Worm (Caenorhabditis elegans) whole organism, L1 larva: ENCODE data around the gene ragc-1.
A peak's percentile ranks its signal among the peaks of the same experiment; 100 is the strongest.

Source experiments
- C34B4.2 ChIP-seq: sonication (generic microtip); optimal IDR thresholded peaks from 2 replicates; lab custom pipeline; 2017; ENCODE audit warnings: mild to moderate bottlenecking, missing genetic modification characterization, missing compliant biosample characterization
- F16B12.6 ChIP-seq: fragments of 150-350 bp; optimal IDR thresholded peaks from 2 replicates; lab custom pipeline; 2014; ENCODE audit warnings: missing biosample characterization, missing genetic modification characterization
- Y116A8C.19 ChIP-seq: sonication (generic microtip); optimal IDR thresholded peaks from 2 replicates; lab custom pipeline; 2016; ENCODE audit warnings: missing compliant biosample characterization, missing genetic modification characterization, borderline replicate concordance
- aly-2 ChIP-seq: fragments of 150-350 bp; optimal IDR thresholded peaks from 2 replicates; lab custom pipeline; 2014; ENCODE audit warnings: missing biosample characterization, missing genetic modification characterization
- ama-1 ChIP-seq: fragments of 150-350 bp; optimal IDR thresholded peaks from 2 replicates; lab custom pipeline; 2014
- blmp-1 ChIP-seq: fragments of 150-350 bp; optimal IDR thresholded peaks from 2 replicates; lab custom pipeline; 2014; ENCODE audit warnings: missing biosample characterization, missing genetic modification characterization
- ceh-8 ChIP-seq: fragments of 200-800 bp; sonication (Bioruptor generic); optimal IDR thresholded peaks from 2 replicates; lab custom pipeline; 2018; ENCODE audit warnings: mild to moderate bottlenecking, missing genetic modification characterization, moderate library complexity, missing compliant biosample characterization
- ceh-82 ChIP-seq, 3 experiments: fragments of 150-350 bp in 1 of 3; sonication (generic microtip) in 2 of 3; optimal IDR thresholded peaks; 2 replicates each; lab custom pipeline; 2014 to 2017; ENCODE audit warnings: missing biosample characterization in 3 of 3, missing genetic modification characterization in 3 of 3
- ceh-88 ChIP-seq: fragments of 200-800 bp; sonication (Bioruptor generic); IDR thresholded peaks from 2 replicates; pipeline ENCODE4 v1.3.6; 2022; ENCODE audit warnings: missing genetic modification characterization, missing compliant biosample characterization
- dpl-1 ChIP-seq, 3 experiments: fragments of 150-350 bp in 2 of 3; sonication (generic microtip) in 1 of 3; optimal IDR thresholded peaks; 2 replicates each; lab custom pipeline; 2014 to 2017; ENCODE audit warnings: missing biosample characterization in 3 of 3, missing genetic modification characterization in 3 of 3, missing genetic modification reagents in 3 of 3
- dsc-1 ChIP-seq: sonication (generic microtip); optimal IDR thresholded peaks from 2 replicates; lab custom pipeline; 2016; ENCODE audit warnings: mild to moderate bottlenecking, missing genetic modification characterization, missing compliant biosample characterization
- efl-1 ChIP-seq, 4 experiments: fragments of 150-350 bp; optimal IDR thresholded peaks in 3 of 4; peaks in 1 of 4; 1 replicate in 1 of 4; 2 replicates in 3 of 4; lab custom pipeline; 2014; ENCODE audit warnings: missing biosample characterization in 2 of 4, missing genetic modification characterization in 2 of 4, missing genetic modification reagents in 2 of 4
- egl-27 ChIP-seq, 2 experiments: fragments of 150-350 bp in 1 of 2; sonication (generic microtip); optimal IDR thresholded peaks; 3 replicates each; lab custom pipeline; 2017 to 2018; ENCODE audit warnings: missing biosample characterization in 2 of 2, missing genetic modification characterization in 2 of 2, missing genetic modification reagents in 2 of 2
- elt-2 ChIP-seq: sonication (generic microtip); optimal IDR thresholded peaks from 2 replicates; lab custom pipeline; 2016; ENCODE audit warnings: missing genetic modification characterization, mild to moderate bottlenecking, inconsistent platforms, missing compliant biosample characterization, missing genetic modification reagents
- ets-5 ChIP-seq: fragments of 200-800 bp; sonication (Bioruptor generic); IDR thresholded peaks from 2 replicates; pipeline ENCODE4 v1.3.6; 2022; ENCODE audit warnings: missing genetic modification characterization, missing compliant biosample characterization
- fkh-4 ChIP-seq: sonication (generic microtip); optimal IDR thresholded peaks from 2 replicates; lab custom pipeline; 2016; ENCODE audit warnings: missing compliant biosample characterization, missing genetic modification characterization, borderline replicate concordance
- fkh-8 ChIP-seq: sonication (generic microtip); optimal IDR thresholded peaks from 2 replicates; lab custom pipeline; 2016; ENCODE audit warnings: mild to moderate bottlenecking, missing genetic modification characterization, missing compliant biosample characterization
- fos-1 ChIP-seq: fragments of 150-350 bp; optimal IDR thresholded peaks from 2 replicates; lab custom pipeline; 2014; ENCODE audit warnings: missing biosample characterization, missing genetic modification characterization
- grh-1 ChIP-seq: fragments of 200-800 bp; sonication (Bioruptor generic); IDR thresholded peaks from 2 replicates; pipeline ENCODE4 v1.3.6; 2022; ENCODE audit warnings: missing genetic modification reagents, missing genetic modification characterization, missing compliant biosample characterization
- isw-1 ChIP-seq: fragments of 200-800 bp; sonication (Bioruptor generic); IDR thresholded peaks from 2 replicates; pipeline ENCODE4 v1.3.6; 2022; ENCODE audit warnings: missing genetic modification characterization, missing compliant biosample characterization
- jun-1 ChIP-seq: fragments of 150-350 bp; optimal IDR thresholded peaks from 2 replicates; lab custom pipeline; 2014; ENCODE audit warnings: missing biosample characterization, missing genetic modification reagents, missing genetic modification characterization
- lin-14 ChIP-seq: fragments of 200-800 bp; sonication (Bioruptor generic); optimal IDR thresholded peaks from 2 replicates; lab custom pipeline; 2018; ENCODE audit warnings: mild to moderate bottlenecking, missing genetic modification characterization, moderate library complexity, missing compliant biosample characterization
- lin-15B ChIP-seq: fragments of 150-350 bp; sonication (generic microtip); optimal IDR thresholded peaks from 3 replicates; lab custom pipeline; 2014; ENCODE audit warnings: missing biosample characterization, missing genetic modification characterization
- lin-35 ChIP-seq, 2 experiments: fragments of 150-350 bp; optimal IDR thresholded peaks; 2 replicates each; lab custom pipeline; 2014; ENCODE audit warnings: missing biosample characterization in 2 of 2, missing genetic modification characterization in 2 of 2, missing genetic modification reagents in 2 of 2
- lin-39 ChIP-seq: fragments of 150-350 bp; optimal IDR thresholded peaks from 2 replicates; lab custom pipeline; 2014; ENCODE audit warnings: missing biosample characterization, missing genetic modification reagents, missing genetic modification characterization
- lir-3 ChIP-seq: sonication (generic microtip); optimal IDR thresholded peaks from 2 replicates; lab custom pipeline; 2016; ENCODE audit warnings: mild to moderate bottlenecking, missing genetic modification characterization, moderate library complexity, missing compliant biosample characterization; ENCODE audit not compliant: poor library complexity
- mab-9 ChIP-seq: fragments of 200-800 bp; sonication (Bioruptor generic); IDR thresholded peaks from 2 replicates; pipeline ENCODE4 v1.3.6; 2022; ENCODE audit warnings: missing genetic modification reagents, missing genetic modification characterization, missing compliant biosample characterization
- mdl-1 ChIP-seq, 2 experiments: fragments of 150-350 bp; optimal IDR thresholded peaks; 2 replicates each; lab custom pipeline; 2014 to 2017; ENCODE audit warnings: missing biosample characterization in 2 of 2, missing genetic modification characterization in 2 of 2, inconsistent platforms in 1 of 2
- mef-2 ChIP-seq: fragments of 150-350 bp; optimal IDR thresholded peaks from 2 replicates; lab custom pipeline; 2014; ENCODE audit warnings: missing biosample characterization, missing genetic modification characterization
- mep-1 ChIP-seq: fragments of 150-350 bp; optimal IDR thresholded peaks from 2 replicates; lab custom pipeline; 2014; ENCODE audit warnings: missing biosample characterization, missing genetic modification characterization
- nhr-11 ChIP-seq: fragments of 150-350 bp; optimal IDR thresholded peaks from 2 replicates; lab custom pipeline; 2014; ENCODE audit warnings: missing biosample characterization, missing genetic modification characterization
- nhr-12 ChIP-seq: sonication (generic microtip); optimal IDR thresholded peaks from 2 replicates; lab custom pipeline; 2017; ENCODE audit warnings: missing biosample characterization, missing genetic modification characterization
- nhr-19 ChIP-seq: fragments of 200-800 bp; sonication (Bioruptor generic); conservative IDR thresholded peaks from 2 replicates; pipeline ENCODE4 v1.3.6; 2022; ENCODE audit warnings: missing genetic modification characterization, missing compliant biosample characterization
- nhr-237 ChIP-seq: fragments of 150-350 bp; optimal IDR thresholded peaks from 2 replicates; lab custom pipeline; 2014; ENCODE audit warnings: missing biosample characterization, missing genetic modification characterization
- nhr-47 ChIP-seq: sonication (generic microtip); optimal IDR thresholded peaks from 2 replicates; lab custom pipeline; 2016; ENCODE audit warnings: mild to moderate bottlenecking, missing genetic modification characterization, moderate library complexity, missing compliant biosample characterization
- nhr-71 ChIP-seq: sonication (generic microtip); optimal IDR thresholded peaks from 2 replicates; lab custom pipeline; 2016; ENCODE audit warnings: mild to moderate bottlenecking, missing genetic modification characterization, moderate library complexity, missing compliant biosample characterization
- nhr-84 ChIP-seq: sonication (generic microtip); optimal IDR thresholded peaks from 2 replicates; lab custom pipeline; 2017; ENCODE audit warnings: missing biosample characterization, missing genetic modification characterization
- nhr-85 ChIP-seq: sonication (generic microtip); peaks from one replicate; lab custom pipeline; 2016; ENCODE audit warnings: missing genetic modification characterization, inconsistent platforms, missing compliant biosample characterization
- pag-3 ChIP-seq: sonication (generic microtip); optimal IDR thresholded peaks from 2 replicates; lab custom pipeline; 2017; ENCODE audit warnings: missing genetic modification characterization, mild to moderate bottlenecking, missing compliant biosample characterization, antibody characterized with exemption, borderline replicate concordance; ENCODE audit not compliant: insufficient read depth
- pax-3 ChIP-seq: fragments of 200-800 bp; sonication (Bioruptor generic); optimal IDR thresholded peaks from 2 replicates; lab custom pipeline; 2018; ENCODE audit warnings: mild to moderate bottlenecking, missing genetic modification characterization, moderate library complexity, missing compliant biosample characterization
- rnt-1 ChIP-seq: sonication (generic microtip); optimal IDR thresholded peaks from 2 replicates; lab custom pipeline; 2016; ENCODE audit warnings: mild to moderate bottlenecking, missing genetic modification characterization, moderate library complexity, missing compliant biosample characterization
- sox-4 ChIP-seq: sonication (generic microtip); optimal IDR thresholded peaks from 2 replicates; lab custom pipeline; 2016; ENCODE audit warnings: missing genetic modification characterization, missing compliant biosample characterization
- sptf-1 ChIP-seq: fragments of 150-350 bp; optimal IDR thresholded peaks from 2 replicates; lab custom pipeline; 2014; ENCODE audit warnings: missing biosample characterization, missing genetic modification characterization
- sup-37 ChIP-seq: fragments of 200-800 bp; sonication (Bioruptor generic); optimal IDR thresholded peaks from 2 replicates; lab custom pipeline; 2018; ENCODE audit warnings: mild to moderate bottlenecking, missing genetic modification characterization, missing compliant biosample characterization
- swsn-7 ChIP-seq: sonication (generic microtip); optimal IDR thresholded peaks from 2 replicates; lab custom pipeline; 2016; ENCODE audit warnings: missing genetic modification characterization, missing compliant biosample characterization
- unc-130 ChIP-seq: fragments of 150-350 bp; optimal IDR thresholded peaks from 2 replicates; lab custom pipeline; 2017; ENCODE audit warnings: missing biosample characterization, missing genetic modification characterization, inconsistent platforms
- unc-98 ChIP-seq: fragments of 200-800 bp; sonication (Bioruptor generic); IDR thresholded peaks from 2 replicates; pipeline ENCODE4 v1.3.6; 2022; ENCODE audit warnings: missing genetic modification characterization, missing compliant biosample characterization
- vab-15 ChIP-seq: sonication (generic microtip); optimal IDR thresholded peaks from 2 replicates; lab custom pipeline; 2017; ENCODE audit warnings: missing genotype, mild to moderate bottlenecking, missing genetic modification characterization, missing compliant biosample characterization
- zip-4 ChIP-seq: fragments of 200-800 bp; sonication (Bioruptor generic); optimal IDR thresholded peaks from 2 replicates; lab custom pipeline; 2018; ENCODE audit warnings: mild to moderate bottlenecking, missing genetic modification characterization, moderate library complexity, missing compliant biosample characterization

The ragc-1 gene

DNA sequence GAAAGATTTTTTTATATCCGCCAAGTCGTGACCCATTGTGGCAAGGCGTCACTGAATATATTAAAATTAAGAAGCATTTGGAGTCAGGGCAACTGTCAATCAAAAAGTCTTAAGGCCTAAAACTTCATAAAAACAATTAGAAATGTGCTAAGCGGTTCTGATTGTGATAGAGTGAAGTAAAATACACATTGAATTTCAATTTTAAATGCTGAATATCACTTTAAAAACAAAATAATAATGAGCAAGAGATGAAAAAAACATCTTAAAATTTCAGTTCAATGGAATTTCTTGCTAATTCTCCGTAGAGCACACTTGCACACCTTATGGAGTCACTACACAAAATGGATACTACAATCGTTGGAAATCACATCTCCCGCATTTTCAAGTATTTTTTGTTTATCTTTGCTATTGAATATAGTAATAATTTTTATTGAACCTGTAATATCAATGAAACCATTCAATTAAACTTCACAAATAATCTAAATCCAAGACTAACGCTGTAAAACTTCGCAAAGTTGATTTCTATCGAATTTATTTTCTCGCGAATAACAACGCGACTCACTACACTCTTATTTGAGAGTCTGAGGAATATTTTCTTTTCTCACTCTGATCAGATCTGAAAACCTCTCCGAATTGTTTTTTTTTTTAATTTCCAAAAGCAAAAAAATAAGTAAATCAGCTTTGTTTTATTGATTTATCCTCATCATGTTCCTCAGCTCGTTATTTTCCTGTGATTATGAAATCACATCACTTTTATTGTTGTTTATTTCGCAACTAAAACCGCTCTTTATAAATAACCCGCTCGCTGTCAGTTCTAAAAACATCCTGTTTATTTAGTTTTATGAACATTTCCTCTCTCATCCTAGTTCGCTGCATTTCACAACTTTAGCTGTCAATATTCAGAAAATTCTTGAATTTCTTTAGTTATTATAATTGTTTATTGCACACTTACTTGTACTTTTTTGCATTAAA is 31.0 kb upstream of the ragc-1 start, which contains the start of gene mars-1:
Gene mars-1, minus strand, starts transcription at position 51 of the 972 bp plus-strand sequence.
- TF ChIP-seq vab-15: peak; percentile 80
- no peak for TF ChIP-seq mef-2 (tag; lab: Kevin White, UChicago)
- TF ChIP-seq mep-1 (tag; lab: Kevin White, UChicago): peak; percentile 84
- no peak for TF ChIP-seq ceh-8 (GFP tag; lab: Kevin White, UChicago)
- peak; percentile 80 for TF ChIP-seq isw-1 (GFP tag; lab: Robert Waterston, UW)
- TF ChIP-seq zip-4 (GFP tag; lab: Kevin White, UChicago): no peak
- no peak for TF ChIP-seq nhr-12
- peak; percentile 52 for TF ChIP-seq lin-15B (tag; lab: Kevin White, UChicago)
- no peak for TF ChIP-seq C34B4.2
- no peak for TF ChIP-seq egl-27 (tag; optimal IDR thresholded peaks at IDR 0.05; lab: Kevin White, UChicago)
- peak; percentile 37 for TF ChIP-seq unc-130 (tag; lab: Kevin White, UChicago)
- TF ChIP-seq blmp-1: peak; percentile 12
- TF ChIP-seq nhr-85 (tag; lab: Kevin White, UChicago): peak; percentile 81
- peak; percentile 51 for TF ChIP-seq nhr-19 (GFP tag; lab: Robert Waterston, UW)
- TF ChIP-seq rnt-1 (tag; lab: Kevin White, UChicago): peak; percentile 72
- peak; percentile 82 for TF ChIP-seq nhr-47
- TF ChIP-seq fkh-8 (tag; lab: Kevin White, UChicago): peak; percentile 86
- TF ChIP-seq efl-1 (optimal IDR thresholded peaks at IDR 0.05; lab: Kevin White, UChicago): peak; percentile 70 to 72
- peak; percentile 58 to 89 for TF ChIP-seq efl-1 (GFP tag; optimal IDR thresholded peaks at IDR 0.05 in 1 of 2; lab: Kevin White, UChicago)
- TF ChIP-seq elt-2: peak; percentile 16
- peak; percentile 55 for TF ChIP-seq aly-2 (tag; lab: Kevin White, UChicago)
- no peak for TF ChIP-seq ama-1
- peak; percentile 53 to 63 (median 61) for TF ChIP-seq dpl-1 (GFP tag; optimal IDR thresholded peaks at IDR 0.05; lab: Kevin White, UChicago)
- peak; percentile 52 for TF ChIP-seq dsc-1
- peak; percentile 19 for TF ChIP-seq F16B12.6 (tag; lab: Kevin White, UChicago)
- TF ChIP-seq ceh-88 (GFP tag; lab: Robert Waterston, UW): peak; percentile 60; the same call in 1 of the 2 replicates
- peak; percentile 60 for TF ChIP-seq jun-1
- peak; percentile 40 for TF ChIP-seq sox-4 (tag; lab: Kevin White, UChicago)
- TF ChIP-seq pag-3 (tag; lab: Kevin White, UChicago): no peak
- TF ChIP-seq mab-9 (GFP tag; lab: Robert Waterston, UW): no peak
- TF ChIP-seq unc-98: peak; percentile 7; the same call in 1 of the 2 replicates
- TF ChIP-seq lir-3 (tag; lab: Kevin White, UChicago): peak; percentile 76
- peak; percentile 12 to 53 (median 49) for TF ChIP-seq ceh-82 (tag; optimal IDR thresholded peaks at IDR 0.05; lab: Kevin White, UChicago)
- TF ChIP-seq nhr-84 (tag; lab: Kevin White, UChicago): no peak
- peak; percentile 81 for TF ChIP-seq pax-3 (tag; lab: Kevin White, UChicago)
- peak; percentile 51 for TF ChIP-seq nhr-237 (tag; lab: Kevin White, UChicago)
- TF ChIP-seq lin-39 (tag; lab: Kevin White, UChicago): no peak
- TF ChIP-seq lin-14 (GFP tag; lab: Kevin White, UChicago): peak; percentile 84
- peak; percentile 66 to 84 for TF ChIP-seq lin-35 (GFP tag; optimal IDR thresholded peaks at IDR 0.05; lab: Kevin White, UChicago)
- no peak for TF ChIP-seq ets-5
- TF ChIP-seq sup-37 (GFP tag; lab: Kevin White, UChicago): no peak
- TF ChIP-seq fkh-4 (tag; lab: Kevin White, UChicago): no peak
- TF ChIP-seq sptf-1 (tag; lab: Kevin White, UChicago): no peak
- TF ChIP-seq Y116A8C.19: no peak
- TF ChIP-seq nhr-11 (tag; lab: Kevin White, UChicago): no peak
- peak; percentile 89 for TF ChIP-seq nhr-71
- peak; percentile 63 for TF ChIP-seq swsn-7
- TF ChIP-seq fos-1 (tag; lab: Kevin White, UChicago): no peak
- no peak for TF ChIP-seq mdl-1 (tag; optimal IDR thresholded peaks at IDR 0.05; lab: Kevin White, UChicago)
- no peak; the same call in 1 of the 2 replicates for TF ChIP-seq grh-1 (GFP tag; lab: Robert Waterston, UW)
